Worm (Caenorhabditis elegans) whole organism, young adult: ENCODE data around the gene ZK686.6.

Experiments used
- B0336.3 ChIP-seq: fragments of 200-800 bp; sonication (Bioruptor generic); IDR thresholded peaks from 2 replicates; pipeline ENCODE4 v1.3.6; 2022; ENCODE audit warnings: missing genetic modification characterization, missing compliant biosample characterization
- C06A6.2 ChIP-seq: fragments of 200-800 bp; sonication (Bioruptor generic); conservative IDR thresholded peaks from 2 replicates; pipeline ENCODE4 v1.3.6; 2022; ENCODE audit warnings: missing genetic modification characterization, missing compliant biosample characterization
- F22D6.2 ChIP-seq: sonication (generic microtip); optimal IDR thresholded peaks from 2 replicates; lab custom pipeline; 2016; ENCODE audit warnings: mild to moderate bottlenecking, missing genetic modification characterization, missing compliant biosample characterization
- F23B12.7 ChIP-seq: sonication (generic microtip); optimal IDR thresholded peaks from 2 replicates; lab custom pipeline; 2017; ENCODE audit warnings: missing genetic modification characterization, mild to moderate bottlenecking, missing compliant biosample characterization, antibody characterized with exemption, moderate library complexity; ENCODE audit not compliant: insufficient read depth
- F57A8.1 ChIP-seq: fragments of 200-800 bp; sonication (Bioruptor generic); optimal IDR thresholded peaks from 2 replicates; lab custom pipeline; 2018; ENCODE audit warnings: mild to moderate bottlenecking, missing genetic modification characterization, moderate library complexity, missing compliant biosample characterization
- K11D2.4 ChIP-seq: fragments of 200-800 bp; sonication (Bioruptor generic); IDR thresholded peaks from 2 replicates; pipeline ENCODE4 v1.3.6; 2022; ENCODE audit warnings: missing genetic modification reagents, missing genetic modification characterization, missing compliant biosample characterization
- Y53F4B.3 ChIP-seq: fragments of 200-800 bp; sonication (Bioruptor generic); IDR thresholded peaks from 2 replicates; pipeline ENCODE4 v1.3.6; 2022; ENCODE audit warnings: missing genetic modification reagents, missing genetic modification characterization, missing compliant biosample characterization
- Y67H2A.10 ChIP-seq: fragments of 200-800 bp; sonication (Bioruptor generic); conservative IDR thresholded peaks from 2 replicates; pipeline ENCODE4 v1.3.6; 2022; ENCODE audit warnings: missing genetic modification reagents, missing genetic modification characterization, missing compliant biosample characterization
- Y79H2A.3 ChIP-seq: fragments of 200-800 bp; sonication (Bioruptor generic); conservative IDR thresholded peaks from 2 replicates; pipeline ENCODE4 v1.3.6; 2022; ENCODE audit warnings: missing genetic modification reagents, missing genetic modification characterization, missing compliant biosample characterization
- Y95B8A.8 ChIP-seq: fragments of 200-800 bp; sonication (Bioruptor generic); IDR thresholded peaks from 2 replicates; pipeline ENCODE4 v1.3.6; 2022; ENCODE audit warnings: missing genetic modification reagents, missing genetic modification characterization, missing compliant biosample characterization
- ZK185.1 ChIP-seq: sonication (generic microtip); optimal IDR thresholded peaks from 2 replicates; lab custom pipeline; 2016; ENCODE audit warnings: mild to moderate bottlenecking, missing genetic modification characterization, missing compliant biosample characterization; ENCODE audit not compliant: poor library complexity, severe bottlenecking
- akir-1 ChIP-seq: fragments of 200-800 bp; sonication (Bioruptor generic); optimal IDR thresholded peaks from 2 replicates; lab custom pipeline; 2018; ENCODE audit warnings: mild to moderate bottlenecking, missing genetic modification characterization, moderate library complexity, missing compliant biosample characterization
- ama-1 ChIP-seq, 3 experiments: fragments of 150-350 bp in 1 of 3; sonication (generic microtip) in 2 of 3; optimal IDR thresholded peaks; 2 replicates each; lab custom pipeline; 2014 to 2018; ENCODE audit warnings: missing biosample characterization in 2 of 3, missing genetic modification characterization in 2 of 3, missing genetic modification reagents in 2 of 3
- aptf-2 ChIP-seq: fragments of 200-800 bp; sonication (Bioruptor generic); conservative IDR thresholded peaks from 2 replicates; pipeline ENCODE4 v1.3.6; 2022; ENCODE audit warnings: missing genetic modification reagents, missing genetic modification characterization, missing compliant biosample characterization
- bed-2 ChIP-seq: fragments of 200-800 bp; sonication (Bioruptor generic); IDR thresholded peaks from 2 replicates; pipeline ENCODE4 v1.3.6; 2022; ENCODE audit warnings: missing genetic modification reagents, missing genetic modification characterization, missing compliant biosample characterization
- cebp-1 ChIP-seq, 2 experiments: fragments of 200-800 bp in 1 of 2; sonication (Bioruptor generic) in 1 of 2; sonication (generic microtip) in 1 of 2; IDR thresholded peaks in 1 of 2; optimal IDR thresholded peaks in 1 of 2; 2 replicates each; pipeline versions ENCODE4 v1.3.6 to Lab custom; 2017 to 2022; ENCODE audit warnings: missing compliant biosample characterization in 2 of 2, missing genetic modification characterization in 2 of 2, mild to moderate bottlenecking in 1 of 2, missing genetic modification reagents in 1 of 2, moderate library complexity in 1 of 2
- cebp-2 ChIP-seq: fragments of 200-800 bp; sonication (Bioruptor generic); IDR thresholded peaks from 2 replicates; pipeline ENCODE4 v1.3.6; 2022; ENCODE audit warnings: missing genetic modification characterization, missing compliant biosample characterization
- ceh-27 ChIP-seq: fragments of 200-800 bp; sonication (Bioruptor generic); optimal IDR thresholded peaks from 2 replicates; lab custom pipeline; 2018; ENCODE audit warnings: mild to moderate bottlenecking, missing genetic modification characterization, moderate library complexity, missing compliant biosample characterization
- ceh-58 ChIP-seq: fragments of 200-800 bp; sonication (Bioruptor generic); IDR thresholded peaks from 2 replicates; pipeline ENCODE4 v1.3.6; 2022; ENCODE audit warnings: missing genetic modification characterization, missing compliant biosample characterization
- dpff-1 ChIP-seq: sonication (generic microtip); optimal IDR thresholded peaks from 2 replicates; lab custom pipeline; 2017; ENCODE audit warnings: mild to moderate bottlenecking, missing genetic modification characterization, missing compliant biosample characterization
- efl-1 ChIP-seq: fragments of 150-350 bp; optimal IDR thresholded peaks from 2 replicates; lab custom pipeline; 2014; ENCODE audit warnings: missing biosample characterization, missing genetic modification reagents, missing genetic modification characterization
- egl-18 ChIP-seq: fragments of 200-800 bp; sonication (Bioruptor generic); IDR thresholded peaks from 2 replicates; pipeline ENCODE4 v1.3.6; 2022; ENCODE audit warnings: missing genetic modification reagents, missing genetic modification characterization, missing compliant biosample characterization
- ekl-4 ChIP-seq: fragments of 200-800 bp; sonication (Bioruptor generic); IDR thresholded peaks from 2 replicates; pipeline ENCODE4 v1.3.6; 2022; ENCODE audit warnings: missing genetic modification reagents, missing genetic modification characterization, missing compliant biosample characterization
- hlh-12 ChIP-seq: sonication (generic microtip); optimal IDR thresholded peaks from 2 replicates; lab custom pipeline; 2016; ENCODE audit warnings: missing genetic modification characterization, missing compliant biosample characterization
- lag-1 ChIP-seq: fragments of 200-800 bp; sonication (Bioruptor generic); IDR thresholded peaks from 2 replicates; pipeline ENCODE4 v1.3.6; 2022; ENCODE audit warnings: missing genetic modification reagents, missing genetic modification characterization, missing compliant biosample characterization
- let-526 ChIP-seq: fragments of 200-800 bp; sonication (Bioruptor generic); IDR thresholded peaks from 2 replicates; pipeline ENCODE4 v1.3.6; 2022; ENCODE audit warnings: missing genetic modification reagents, missing genetic modification characterization, missing compliant biosample characterization
- lin-26 ChIP-seq: fragments of 200-800 bp; sonication (Bioruptor generic); IDR thresholded peaks from 2 replicates; pipeline ENCODE4 v1.3.6; 2022; ENCODE audit warnings: missing genetic modification reagents, missing genetic modification characterization, missing compliant biosample characterization
- lir-1 ChIP-seq: fragments of 200-800 bp; sonication (Bioruptor generic); conservative IDR thresholded peaks from 2 replicates; pipeline ENCODE4 v1.3.6; 2022; ENCODE audit warnings: missing genetic modification reagents, missing genetic modification characterization, missing compliant biosample characterization
- madf-6 ChIP-seq: fragments of 200-800 bp; sonication (Bioruptor generic); IDR thresholded peaks from 2 replicates; pipeline ENCODE4 v1.3.6; 2022; ENCODE audit warnings: missing genetic modification reagents, missing genetic modification characterization, missing compliant biosample characterization
- madf-8 ChIP-seq: fragments of 200-800 bp; sonication (Bioruptor generic); conservative IDR thresholded peaks from 2 replicates; pipeline ENCODE4 v1.3.6; 2022; ENCODE audit warnings: missing genetic modification reagents, missing genetic modification characterization, missing compliant biosample characterization
- mel-28 ChIP-seq: sonication (generic microtip); optimal IDR thresholded peaks from 2 replicates; lab custom pipeline; 2016; ENCODE audit warnings: borderline replicate concordance, mild to moderate bottlenecking, missing genetic modification characterization, missing compliant biosample characterization
- mes-4 ChIP-seq: sonication (generic microtip); optimal IDR thresholded peaks from 2 replicates; lab custom pipeline; 2016; ENCODE audit warnings: missing genotype, missing genetic modification characterization, missing compliant biosample characterization
- nfya-2 ChIP-seq: fragments of 200-800 bp; sonication (Bioruptor generic); IDR thresholded peaks from 2 replicates; pipeline ENCODE4 v1.3.6; 2022; ENCODE audit warnings: missing genetic modification reagents, missing genetic modification characterization, missing compliant biosample characterization
- nhr-27 ChIP-seq: fragments of 200-800 bp; sonication (Bioruptor generic); optimal IDR thresholded peaks from 2 replicates; lab custom pipeline; 2018; ENCODE audit warnings: mild to moderate bottlenecking, missing genetic modification characterization, moderate library complexity, missing compliant biosample characterization
- nhr-90 ChIP-seq: sonication (generic microtip); optimal IDR thresholded peaks from 2 replicates; lab custom pipeline; 2016; ENCODE audit warnings: missing genotype, mild to moderate bottlenecking, missing genetic modification characterization, missing compliant biosample characterization
- pbrm-1 ChIP-seq: fragments of 200-800 bp; sonication (Bioruptor generic); IDR thresholded peaks from 2 replicates; pipeline ENCODE4 v1.3.6; 2022; ENCODE audit warnings: missing genetic modification reagents, missing genetic modification characterization, missing compliant biosample characterization
- rcor-1 ChIP-seq: fragments of 200-800 bp; sonication (Bioruptor generic); IDR thresholded peaks from 2 replicates; pipeline ENCODE4 v1.3.6; 2022; ENCODE audit warnings: missing genetic modification reagents, missing genetic modification characterization, missing compliant biosample characterization
- sea-2 ChIP-seq: fragments of 200-800 bp; sonication (Bioruptor generic); IDR thresholded peaks from 2 replicates; pipeline ENCODE4 v1.3.6; 2022; ENCODE audit warnings: missing genetic modification characterization, missing compliant biosample characterization
- snpc-1.3 ChIP-seq: sonication (generic microtip); optimal IDR thresholded peaks from 2 replicates; lab custom pipeline; 2017; ENCODE audit warnings: missing genetic modification characterization, mild to moderate bottlenecking, missing compliant biosample characterization, antibody characterized with exemption, moderate library complexity, missing genotype, missing genetic modification reagents; ENCODE audit not compliant: insufficient read depth
- snpc-3.4 ChIP-seq: sonication (generic microtip); optimal IDR thresholded peaks from 2 replicates; lab custom pipeline; 2017; ENCODE audit warnings: missing genetic modification characterization, mild to moderate bottlenecking, missing compliant biosample characterization, antibody characterized with exemption, moderate library complexity, missing genotype, missing genetic modification reagents
- tlf-1 ChIP-seq: fragments of 200-800 bp; sonication (Bioruptor generic); optimal IDR thresholded peaks from 2 replicates; lab custom pipeline; 2018; ENCODE audit warnings: mild to moderate bottlenecking, missing genetic modification characterization, missing compliant biosample characterization
- unc-130 ChIP-seq: sonication (generic microtip); optimal IDR thresholded peaks from 2 replicates; lab custom pipeline; 2016; ENCODE audit warnings: missing genetic modification reagents, missing genetic modification characterization, missing compliant biosample characterization
- xnd-1 ChIP-seq: sonication (generic microtip); optimal IDR thresholded peaks from 2 replicates; lab custom pipeline; 2016; ENCODE audit warnings: missing genotype, missing genetic modification reagents, missing genetic modification characterization, missing compliant biosample characterization
- zfh-2 ChIP-seq: fragments of 200-800 bp; sonication (Bioruptor generic); conservative IDR thresholded peaks from 2 replicates; pipeline ENCODE4 v1.3.6; 2022; ENCODE audit warnings: missing genetic modification reagents, missing genetic modification characterization, missing compliant biosample characterization
- ztf-28 ChIP-seq: fragments of 200-800 bp; sonication (Bioruptor generic); IDR thresholded peaks from 2 replicates; pipeline ENCODE4 v1.3.6; 2022; ENCODE audit warnings: missing genetic modification reagents, missing genetic modification characterization, missing compliant biosample characterization
- ztf-3 ChIP-seq: fragments of 200-800 bp; sonication (Bioruptor generic); optimal IDR thresholded peaks from 2 replicates; lab custom pipeline; 2018; ENCODE audit warnings: mild to moderate bottlenecking, missing genetic modification characterization, missing compliant biosample characterization

Gene ZK686.6

ce11 chrIII:7729062-7729461 lies 43.7 kb downstream of the ZK686.6 start:
- TF ChIP-seq lin-26 (GFP tag; lab: Robert Waterston, UW) (0 out of 2 replicates have a peak, but pooled peaks have one; percentile 57), lag-1 (GFP tag; lab: Robert Waterston, UW) (0 out of 2 replicates have a peak, but pooled peaks have one; percentile 1), C06A6.2 (GFP tag; lab: Robert Waterston, UW) (no peak)

ce11 chrIII:7728494-7728893 lies 44.3 kb downstream of the ZK686.6 start:
- TF ChIP-seq dpff-1 (tag; lab: Kevin White, UChicago) (no peak), madf-8 (GFP tag; lab: Robert Waterston, UW) (no peak), ztf-28 (no peak), unc-130 (GFP tag; lab: Kevin White, UChicago) (no peak), snpc-3.4 (tag; lab: Kevin White, UChicago) (no peak), akir-1 (no peak), xnd-1 (no peak), cebp-1 (GFP tag; IDR thresholded peaks at IDR 0.05; lab: Robert Waterston, UW) (no peak), cebp-1 (tag; optimal IDR thresholded peaks at IDR 0.05; lab: Kevin White, UChicago) (no peak), F22D6.2 (tag; lab: Kevin White, UChicago) (no peak), let-526 (GFP tag; lab: Robert Waterston, UW) (no peak), madf-6 (no peak; the same call in 1 of the 2 replicates), ZK185.1 (no peak), ekl-4 (no peak), ztf-3 (no peak), nhr-90 (tag; lab: Kevin White, UChicago) (peak; percentile 33), Y53F4B.3 (no peak), tlf-1 (GFP tag; lab: Kevin White, UChicago) (peak; percentile 17), F57A8.1 (GFP tag; lab: Kevin White, UChicago) (no peak), mel-28 (no peak), cebp-2 (no peak), rcor-1 (GFP tag; lab: Robert Waterston, UW) (no peak), F23B12.7 (no peak), mes-4 (tag; lab: Kevin White, UChicago) (no peak), hlh-12 (no peak), aptf-2 (GFP tag; lab: Robert Waterston, UW) (no peak), K11D2.4 (0 out of 2 replicates have a peak, but pooled peaks have one; percentile 29), egl-18 (no peak), nfya-2 (GFP tag; lab: Robert Waterston, UW) (no peak), ama-1 (optimal IDR thresholded peaks at IDR 0.05; lab: Kevin White, UChicago) (no peak), ama-1 (GFP tag; optimal IDR thresholded peaks at IDR 0.05; lab: Kevin White, UChicago) (no peak), Y95B8A.8 (GFP tag; lab: Robert Waterston, UW) (no peak), snpc-1.3 (no peak), lir-1 (GFP tag; lab: Robert Waterston, UW) (no peak), sea-2 (GFP tag; lab: Robert Waterston, UW) (no peak), pbrm-1 (GFP tag; lab: Robert Waterston, UW) (no peak), ceh-58 (GFP tag; lab: Robert Waterston, UW) (no peak), Y79H2A.3 (no peak), B0336.3 (GFP tag; lab: Robert Waterston, UW) (no peak; the same call in 1 of the 2 replicates), bed-2 (GFP tag; lab: Robert Waterston, UW) (no peak), ceh-27 (GFP tag; lab: Kevin White, UChicago) (peak; percentile 2), nhr-27 (tag; lab: Kevin White, UChicago) (no peak), zfh-2 (GFP tag; lab: Robert Waterston, UW) (no peak), efl-1 (GFP tag; lab: Kevin White, UChicago) (no peak), Y67H2A.10 (GFP tag; lab: Robert Waterston, UW) (no peak)
